Fruit fly (Drosophila melanogaster): Measurements from ENCODE around the gene CG15459.

Gene CG15459

DNA sequence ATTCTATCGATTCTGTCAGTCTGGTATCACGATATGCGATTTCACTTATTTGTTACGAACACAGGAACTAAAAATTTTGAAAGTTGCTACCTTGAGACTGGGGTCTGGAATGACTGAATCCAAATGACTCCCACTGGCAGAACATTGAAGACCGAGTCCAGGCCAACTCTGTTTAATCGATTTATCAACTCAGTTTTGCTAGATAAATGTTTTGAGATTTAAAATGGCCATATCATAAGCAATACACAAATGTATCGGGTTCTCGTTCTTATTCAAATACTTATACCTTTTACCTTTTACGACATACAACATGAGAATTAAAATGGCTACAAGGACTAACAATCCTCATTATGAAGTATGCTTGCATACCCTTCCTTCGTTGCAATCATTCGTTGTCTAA, 37.0 kb downstream of the CG15459 start, which contains the start of gene CG12679:
TSS of gene CG12679 (minus strand) at position 101 of the 400 bp plus-strand sequence.
- TF ChIP-seq usp (GFP tag; optimal IDR thresholded peaks at IDR 0.05): no peak
- TF ChIP-seq Jra (GFP tag; optimal IDR thresholded peaks at IDR 0.05): no peak
- TF ChIP-seq sv (GFP tag; optimal IDR thresholded peaks at IDR 0.05): no peak
- TF ChIP-seq Rel (GFP tag; optimal IDR thresholded peaks at IDR 0.05): no peak
- TF ChIP-seq Rel (tag; optimal IDR thresholded peaks at IDR 0.05): no peak
- no peak for TF ChIP-seq Dif (GFP tag; optimal IDR thresholded peaks at IDR 0.05; ENCODE audit: partially characterized antibody)
- no peak for TF ChIP-seq OdsH (GFP tag; optimal IDR thresholded peaks at IDR 0.05)
- no peak for TF ChIP-seq GATAd (GFP tag; optimal IDR thresholded peaks at IDR 0.05)
- TF ChIP-seq CrebA (GFP tag; optimal IDR thresholded peaks at IDR 0.05; ENCODE audit: borderline replicate concordance): no peak
- no peak for TF ChIP-seq psq (GFP tag; optimal IDR thresholded peaks at IDR 0.05)
- TF ChIP-seq Vsx2 (GFP tag; optimal IDR thresholded peaks at IDR 0.05; ENCODE audit: partially characterized antibody): no peak
- no peak for TF ChIP-seq pan (optimal IDR thresholded peaks at IDR 0.05)
- no peak for TF ChIP-seq CG32264 (GFP tag; optimal IDR thresholded peaks at IDR 0.05)

All from whole organism, wandering third instar larva.